Fruit fly (Drosophila melanogaster): Measurements from ENCODE around the gene CG12659.

dm6 chrX:8591685-8592127 is at the start of gene CG12659, which contains the start of gene Crag:
- TF ChIP-seq CG15710 (tag; optimal IDR thresholded peaks at IDR 0.05) (no peak), fd96Ca (GFP tag; IDR thresholded peaks at IDR 0.05) (no peak), CG8301 (tag; optimal IDR thresholded peaks at IDR 0.05) (no peak), rn (GFP tag; IDR thresholded peaks at IDR 0.05) (no peak), Snoo (tag; optimal IDR thresholded peaks at IDR 0.05) (no peak), gl (tag; optimal IDR thresholded peaks at IDR 0.05) (no peak), CG9948 (tag; optimal IDR thresholded peaks at IDR 0.05) (no peak), CG17806 (tag; optimal IDR thresholded peaks at IDR 0.05) (no peak), Ets98B (GFP tag; IDR thresholded peaks at IDR 0.05) (no peak), CG32121 (GFP tag; IDR thresholded peaks at IDR 0.05) (no peak)
